Worm (Caenorhabditis elegans) whole organism, L4/young adult: ENCODE data around the gene F26D11.1.

Source experiments
- W03F9.2 ChIP-seq: fragments of 150-350 bp; optimal IDR thresholded peaks from 2 replicates; lab custom pipeline; 2014; ENCODE audit warnings: missing biosample characterization, missing genetic modification characterization
- dao-5 ChIP-seq: sonication (generic microtip); optimal IDR thresholded peaks from 2 replicates; lab custom pipeline; 2016; ENCODE audit warnings: missing genotype, missing genetic modification characterization, moderate library complexity, missing compliant biosample characterization
- him-1 ChIP-seq: sonication (generic microtip); optimal IDR thresholded peaks from 2 replicates; lab custom pipeline; 2016; ENCODE audit warnings: missing genotype, missing genetic modification reagents, missing genetic modification characterization, missing compliant biosample characterization

ce11 chrV:8022040-8022439 lies 40.7 kb downstream of the F26D11.1 start, which contains the start of gene ech-3:
- TF ChIP-seq W03F9.2 (tag; lab: Kevin White, UChicago) (no peak), dao-5 (tag; lab: Kevin White, UChicago) (no peak), him-1 (tag; lab: Kevin White, UChicago) (no peak)
